Worm (Caenorhabditis elegans): ENCODE measurements around the gene ZK470.6.

DNA sequence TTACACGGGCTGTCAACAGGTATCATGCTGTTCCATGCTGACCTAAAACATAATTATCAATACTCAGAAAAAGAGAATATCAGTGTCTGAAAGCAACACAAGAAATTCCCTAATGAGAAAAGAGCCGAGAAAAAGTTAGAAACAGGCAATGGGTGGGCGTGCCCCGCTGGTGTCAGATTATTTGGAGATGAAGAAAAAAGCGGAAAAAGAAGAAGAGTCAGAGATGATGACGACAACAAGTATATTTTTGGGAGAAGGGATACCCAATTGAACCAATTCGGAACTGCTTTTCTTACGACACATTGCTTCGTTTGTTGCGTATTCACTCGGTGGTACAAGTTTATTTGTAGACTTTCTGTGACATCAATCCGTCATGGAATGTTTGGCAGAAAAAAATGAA is 19.1 kb upstream of the ZK470.6 start, which contains the start of gene F20B6.4:
- TF ChIP-seq tbx-7 (tag; optimal IDR thresholded peaks at IDR 0.05) (no peak), hlh-8 (tag; optimal IDR thresholded peaks at IDR 0.05) (no peak), dmd-4 (tag; optimal IDR thresholded peaks at IDR 0.05; ENCODE audit: borderline replicate concordance) (no peak), pha-2 (tag; optimal IDR thresholded peaks at IDR 0.05) (no peak), ztf-16 (tag; optimal IDR thresholded peaks at IDR 0.05) (no peak)

Data from whole organism, late embryonic.